Worm (Caenorhabditis elegans) whole organism, L3 larva: ENCODE data around the gene hot-1.

Source experiments
- R02D3.7 ChIP-seq: fragments of 150-350 bp; optimal IDR thresholded peaks from 2 replicates; lab custom pipeline; 2014; ENCODE audit warnings: missing biosample characterization, missing genetic modification characterization
- ZK546.5 ChIP-seq: sonication (generic microtip); optimal IDR thresholded peaks from 2 replicates; lab custom pipeline; 2017; ENCODE audit warnings: missing biosample characterization, missing genetic modification characterization
- aly-2 ChIP-seq: fragments of 150-350 bp; optimal IDR thresholded peaks from 2 replicates; lab custom pipeline; 2014; ENCODE audit warnings: missing biosample characterization, missing genetic modification characterization
- ama-1 ChIP-seq: fragments of 150-350 bp; optimal IDR thresholded peaks from 2 replicates; lab custom pipeline; 2018
- ceh-28 ChIP-seq: fragments of 150-350 bp; optimal IDR thresholded peaks from 2 replicates; lab custom pipeline; 2014; ENCODE audit warnings: missing biosample characterization, missing genetic modification reagents, missing genetic modification characterization
- ceh-82 ChIP-seq: fragments of 150-350 bp; optimal IDR thresholded peaks from 2 replicates; lab custom pipeline; 2014; ENCODE audit warnings: missing biosample characterization, missing genetic modification characterization
- ceh-9 ChIP-seq: sonication (generic microtip); optimal IDR thresholded peaks from 2 replicates; lab custom pipeline; 2018; ENCODE audit warnings: missing biosample characterization, missing genetic modification characterization
- daf-12 ChIP-seq: fragments of 150-350 bp; optimal IDR thresholded peaks from 2 replicates; lab custom pipeline; 2014; ENCODE audit warnings: missing biosample characterization, missing genetic modification reagents, missing genetic modification characterization
- egl-27 ChIP-seq: sonication (generic microtip); optimal IDR thresholded peaks from 4 replicates; lab custom pipeline; 2017; ENCODE audit warnings: missing biosample characterization, missing genetic modification reagents, missing genetic modification characterization
- egl-5 ChIP-seq: fragments of 150-350 bp; optimal IDR thresholded peaks from 2 replicates; lab custom pipeline; 2017; ENCODE audit warnings: missing biosample characterization, missing genetic modification reagents, missing genetic modification characterization, inconsistent platforms
- elt-1 ChIP-seq: fragments of 150-350 bp; optimal IDR thresholded peaks from 2 replicates; lab custom pipeline; 2014; ENCODE audit warnings: missing biosample characterization, missing genetic modification characterization
- elt-2 ChIP-seq: sonication (generic microtip); optimal IDR thresholded peaks from 2 replicates; lab custom pipeline; 2016; ENCODE audit warnings: missing genetic modification reagents, mild to moderate bottlenecking, missing genetic modification characterization, missing compliant biosample characterization
- elt-3 ChIP-seq, 3 experiments: fragments of 150-350 bp in 1 of 3; sonication (generic microtip) in 2 of 3; optimal IDR thresholded peaks; 2 replicates in 2 of 3; 4 replicates in 1 of 3; lab custom pipeline; 2014 to 2017; ENCODE audit warnings: missing biosample characterization in 3 of 3, missing genetic modification characterization in 3 of 3
- fkh-2 ChIP-seq: fragments of 150-350 bp; optimal IDR thresholded peaks from 2 replicates; lab custom pipeline; 2014; ENCODE audit warnings: missing biosample characterization, missing genetic modification reagents, missing genetic modification characterization
- hmg-11 ChIP-seq: sonication (generic microtip); optimal IDR thresholded peaks from 2 replicates; lab custom pipeline; 2016; ENCODE audit warnings: missing genetic modification characterization, missing compliant biosample characterization
- lin-15B ChIP-seq: fragments of 150-350 bp; optimal IDR thresholded peaks from 2 replicates; lab custom pipeline; 2014; ENCODE audit warnings: missing biosample characterization, missing genetic modification characterization
- lin-39 ChIP-seq: fragments of 150-350 bp; optimal IDR thresholded peaks from 2 replicates; lab custom pipeline; 2018; ENCODE audit warnings: missing biosample characterization, missing genetic modification reagents, missing genetic modification characterization
- lsy-12 ChIP-seq: sonication (generic microtip); optimal IDR thresholded peaks from 2 replicates; lab custom pipeline; 2016; ENCODE audit warnings: mild to moderate bottlenecking, missing genetic modification characterization, missing compliant biosample characterization
- mdl-1 ChIP-seq: fragments of 150-350 bp; optimal IDR thresholded peaks from 2 replicates; lab custom pipeline; 2014; ENCODE audit warnings: missing biosample characterization, missing genetic modification characterization
- mml-1 ChIP-seq: fragments of 150-350 bp; sonication (generic microtip); optimal IDR thresholded peaks from 3 replicates; lab custom pipeline; 2014; ENCODE audit warnings: missing biosample characterization, missing genetic modification characterization
- nhr-11 ChIP-seq: fragments of 150-350 bp; optimal IDR thresholded peaks from 2 replicates; lab custom pipeline; 2014; ENCODE audit warnings: missing biosample characterization, missing genetic modification characterization
- nhr-23 ChIP-seq: fragments of 150-350 bp; optimal IDR thresholded peaks from 2 replicates; lab custom pipeline; 2014; ENCODE audit warnings: missing biosample characterization, missing genetic modification reagents, missing genetic modification characterization
- nhr-237 ChIP-seq: fragments of 150-350 bp; optimal IDR thresholded peaks from 2 replicates; lab custom pipeline; 2014; ENCODE audit warnings: missing biosample characterization, missing genetic modification characterization
- nhr-25 ChIP-seq: sonication (generic microtip); optimal IDR thresholded peaks from 2 replicates; lab custom pipeline; 2017; ENCODE audit warnings: missing biosample characterization, missing genetic modification characterization
- nhr-28 ChIP-seq: fragments of 150-350 bp; optimal IDR thresholded peaks from 2 replicates; lab custom pipeline; 2014; ENCODE audit warnings: missing biosample characterization, missing genetic modification characterization
- nhr-43 ChIP-seq: sonication (generic microtip); optimal IDR thresholded peaks from 2 replicates; lab custom pipeline; 2016; ENCODE audit warnings: mild to moderate bottlenecking, missing genetic modification characterization, missing compliant biosample characterization; ENCODE audit not compliant: poor library complexity, severe bottlenecking
- nhr-67 ChIP-seq: fragments of 150-350 bp; optimal IDR thresholded peaks from 2 replicates; lab custom pipeline; 2014; ENCODE audit warnings: missing biosample characterization, missing genetic modification characterization
- nhr-76 ChIP-seq: fragments of 150-350 bp; sonication (generic microtip); optimal IDR thresholded peaks from 5 replicates; lab custom pipeline; 2014; ENCODE audit warnings: missing biosample characterization, missing genetic modification characterization
- pqm-1 ChIP-seq: fragments of 150-350 bp; optimal IDR thresholded peaks from 2 replicates; lab custom pipeline; 2017; ENCODE audit warnings: missing biosample characterization, missing genetic modification characterization, inconsistent platforms
- sea-2 ChIP-seq: fragments of 150-350 bp; sonication (generic microtip); optimal IDR thresholded peaks from 4 replicates; lab custom pipeline; 2014; ENCODE audit warnings: missing biosample characterization, missing genetic modification reagents, missing genetic modification characterization
- skn-1 ChIP-seq: fragments of 150-350 bp; optimal IDR thresholded peaks from 2 replicates; lab custom pipeline; 2014; ENCODE audit warnings: missing biosample characterization, missing genetic modification characterization
- snpc-4 ChIP-seq: fragments of 150-350 bp; optimal IDR thresholded peaks from 2 replicates; lab custom pipeline; 2014; ENCODE audit warnings: missing biosample characterization, missing genetic modification characterization
- tbx-2 ChIP-seq: sonication (generic microtip); optimal IDR thresholded peaks from 2 replicates; lab custom pipeline; 2016; ENCODE audit warnings: mild to moderate bottlenecking, missing genetic modification characterization, missing compliant biosample characterization
- unc-39 ChIP-seq: sonication (generic microtip); optimal IDR thresholded peaks from 4 replicates; lab custom pipeline; 2017; ENCODE audit warnings: missing biosample characterization, missing genetic modification characterization
- unc-62 ChIP-seq: fragments of 150-350 bp; sonication (generic microtip); optimal IDR thresholded peaks from 4 replicates; lab custom pipeline; 2014; ENCODE audit warnings: missing biosample characterization, missing genetic modification reagents, missing genetic modification characterization
- zag-1 ChIP-seq: fragments of 150-350 bp; optimal IDR thresholded peaks from 2 replicates; lab custom pipeline; 2014; ENCODE audit warnings: missing biosample characterization, missing genetic modification characterization
- ztf-4 ChIP-seq: fragments of 150-350 bp; optimal IDR thresholded peaks from 2 replicates; lab custom pipeline; 2014; ENCODE audit warnings: missing biosample characterization, missing genetic modification characterization

The hot-1 gene

ce11 chrV:14599972-14600371, 21.0 kb upstream of the hot-1 start, which contains the start of gene glb-22:
Gene glb-22 (plus strand): TSS chrV:14600272.
- TF ChIP-seq tbx-2 (tag; lab: Kevin White, UChicago) (no peak), egl-5 (no peak), unc-62 (GFP tag; lab: Kevin White, UChicago) (no peak), ceh-28 (tag; lab: Kevin White, UChicago) (no peak), ZK546.5 (tag; lab: Kevin White, UChicago) (no peak), pqm-1 (tag; lab: Kevin White, UChicago) (no peak), ztf-4 (tag; lab: Kevin White, UChicago) (no peak), ceh-9 (no peak), nhr-11 (tag; lab: Kevin White, UChicago) (no peak), snpc-4 (tag; lab: Kevin White, UChicago) (no peak), mdl-1 (no peak), fkh-2 (tag; lab: Kevin White, UChicago) (no peak), egl-27 (tag; lab: Kevin White, UChicago) (no peak)

- TF ChIP-seq elt-2 (tag; lab: Kevin White, UChicago) (no peak), pqm-1 (tag; lab: Kevin White, UChicago) (no peak), elt-1 (peak; percentile 66), zag-1 (tag; lab: Kevin White, UChicago) (no peak)
Measured at ce11 chrV:14603755-14604154, 17.2 kb upstream of the hot-1 start.

- TF ChIP-seq hmg-11 (tag; lab: Kevin White, UChicago) (no peak), mdl-1 (no peak), nhr-43 (tag; lab: Kevin White, UChicago) (no peak), nhr-28 (no peak), R02D3.7 (tag; lab: Kevin White, UChicago) (no peak), elt-1 (no peak), nhr-23 (no peak), fkh-2 (tag; lab: Kevin White, UChicago) (no peak), ama-1 (lab: Kevin White, UChicago) (no peak), ceh-82 (tag; lab: Kevin White, UChicago) (no peak), nhr-76 (tag; lab: Kevin White, UChicago) (no peak), elt-3 (tag; optimal IDR thresholded peaks at IDR 0.05; lab: Kevin White, UChicago) (no peak), skn-1 (tag; lab: Kevin White, UChicago) (no peak), nhr-67 (tag; lab: Kevin White, UChicago) (no peak), nhr-25 (tag; lab: Kevin White, UChicago) (no peak), sea-2 (GFP tag; lab: Kevin White, UChicago) (no peak), aly-2 (tag; lab: Kevin White, UChicago) (no peak), mml-1 (tag; lab: Kevin White, UChicago) (no peak), lin-15B (tag; lab: Kevin White, UChicago) (no peak)
Measured at ce11 chrV:14609643-14610042, 11.3 kb upstream of the hot-1 start, which contains the start of gene R11H6.4. Gene R11H6.4 (plus strand): TSS chrV:14609943.

- TF ChIP-seq snpc-4 (tag; lab: Kevin White, UChicago) (no peak), daf-12 (tag; lab: Kevin White, UChicago) (no peak), aly-2 (tag; lab: Kevin White, UChicago) (no peak), sea-2 (GFP tag; lab: Kevin White, UChicago) (no peak), ZK546.5 (tag; lab: Kevin White, UChicago) (no peak), lsy-12 (tag; lab: Kevin White, UChicago) (no peak), lin-39 (no peak), ama-1 (lab: Kevin White, UChicago) (no peak), nhr-237 (tag; lab: Kevin White, UChicago) (no peak), elt-2 (tag; lab: Kevin White, UChicago) (no peak), tbx-2 (tag; lab: Kevin White, UChicago) (no peak), nhr-11 (tag; lab: Kevin White, UChicago) (no peak), unc-62 (GFP tag; lab: Kevin White, UChicago) (no peak), unc-39 (tag; lab: Kevin White, UChicago) (no peak)
Measured at ce11 chrV:14610781-14611180, 10.2 kb upstream of the hot-1 start.
